Fruit fly (Drosophila melanogaster) whole organism, embryonic: ENCODE measurements around the gene CG43339.
A peak's percentile ranks its signal among the peaks of the same experiment; 100 is the strongest.

ENCODE experiments used
- Antp ChIP-seq: fragments of 200-800 bp; sonication (Bioruptor generic); optimal IDR thresholded peaks from 3 replicates; lab custom pipeline; 2016; ENCODE audit warnings: missing biosample characterization, missing genetic modification characterization
- CG10209 ChIP-seq: fragments of 200-800 bp; sonication (Bioruptor generic); optimal IDR thresholded peaks from 3 replicates; lab custom pipeline; 2017; ENCODE audit warnings: missing biosample characterization, mild to moderate bottlenecking, missing genetic modification characterization, missing genetic modification reagents
- CG10321 ChIP-seq: fragments of 200-800 bp; sonication (Bioruptor generic); IDR thresholded peaks from 2 replicates; pipeline ENCODE4 v1.3.6; 2022; ENCODE audit warnings: missing biosample characterization, missing genetic modification characterization
- CG13287 ChIP-seq: fragments of 200-800 bp; sonication (Bioruptor generic); IDR thresholded peaks from 2 replicates; pipeline ENCODE4 v1.3.6; 2022; ENCODE audit warnings: missing biosample characterization, missing genetic modification characterization; ENCODE audit not compliant: partially characterized antibody
- CG13894 ChIP-seq: fragments of 200-800 bp; sonication (Bioruptor generic); optimal IDR thresholded peaks from 3 replicates; lab custom pipeline; 2018; ENCODE audit warnings: missing biosample characterization, mild to moderate bottlenecking, missing genetic modification characterization, moderate library complexity
- CG14860 ChIP-seq: fragments of 200-800 bp; sonication (Bioruptor generic); IDR thresholded peaks from 3 replicates; pipeline ENCODE4 v1.3.6; 2022; ENCODE audit warnings: missing biosample characterization, missing genetic modification characterization; ENCODE audit not compliant: partially characterized antibody
- CG14965 ChIP-seq: fragments of 200-800 bp; sonication (Bioruptor generic); optimal IDR thresholded peaks from 2 replicates; lab custom pipeline; 2016; ENCODE audit warnings: missing biosample characterization, missing genetic modification characterization, borderline replicate concordance
- CG15696 ChIP-seq: fragments of 200-800 bp; sonication (Bioruptor generic); optimal IDR thresholded peaks from 2 replicates; lab custom pipeline; 2019; ENCODE audit warnings: missing biosample characterization, mild to moderate bottlenecking, missing genetic modification characterization, moderate library complexity
- CG17612 ChIP-seq: fragments of 200-800 bp; sonication (Bioruptor generic); IDR thresholded peaks from 2 replicates; pipeline ENCODE4 v1.3.6; 2022; ENCODE audit warnings: missing biosample characterization, missing genetic modification characterization
- CG2116 ChIP-seq: fragments of 200-800 bp; sonication (Bioruptor generic); optimal IDR thresholded peaks from 3 replicates; lab custom pipeline; 2018; ENCODE audit warnings: missing biosample characterization, mild to moderate bottlenecking, missing genetic modification characterization
- CG2202 ChIP-seq: fragments of 200-800 bp; sonication (Bioruptor generic); optimal IDR thresholded peaks from 2 replicates; lab custom pipeline; 2018; ENCODE audit warnings: missing biosample characterization, mild to moderate bottlenecking, missing genetic modification characterization
- CG2678 ChIP-seq: fragments of 200-800 bp; sonication (Bioruptor generic); optimal IDR thresholded peaks from 3 replicates; lab custom pipeline; 2019; ENCODE audit warnings: missing biosample characterization, mild to moderate bottlenecking, missing genetic modification characterization, moderate library complexity
- CG31365 ChIP-seq: fragments of 200-800 bp; sonication (Bioruptor generic); optimal IDR thresholded peaks from 2 replicates; lab custom pipeline; 2018; ENCODE audit warnings: missing biosample characterization, mild to moderate bottlenecking, missing genetic modification characterization
- CG32532 ChIP-seq: fragments of 200-800 bp; sonication (Bioruptor generic); IDR thresholded peaks from 2 replicates; pipeline ENCODE4 v1.3.6; 2022; ENCODE audit warnings: missing biosample characterization, missing genetic modification characterization
- CG33557 ChIP-seq: fragments of 200-800 bp; sonication (Bioruptor generic); optimal IDR thresholded peaks from 2 replicates; lab custom pipeline; 2019; ENCODE audit warnings: missing biosample characterization, mild to moderate bottlenecking, missing genetic modification characterization, moderate library complexity
- CG6654 ChIP-seq: fragments of 200-800 bp; sonication (Bioruptor generic); optimal IDR thresholded peaks from 2 replicates; lab custom pipeline; 2017; ENCODE audit warnings: missing biosample characterization, mild to moderate bottlenecking, missing genetic modification characterization
- CG8388 ChIP-seq: fragments of 200-800 bp; sonication (Bioruptor generic); optimal IDR thresholded peaks from 2 replicates; lab custom pipeline; 2019; ENCODE audit warnings: missing biosample characterization, mild to moderate bottlenecking, missing genetic modification characterization, moderate library complexity
- CG8478 ChIP-seq: fragments of >200 bp; optimal IDR thresholded peaks from 2 replicates; lab custom pipeline; 2018
- CG8924 ChIP-seq: fragments of 200-800 bp; optimal IDR thresholded peaks from 3 replicates; lab custom pipeline; 2019; ENCODE audit warnings: missing biosample characterization, mild to moderate bottlenecking, missing genetic modification characterization, moderate library complexity
- CG9727 ChIP-seq: fragments of 200-800 bp; sonication (Bioruptor generic); optimal IDR thresholded peaks from 3 replicates; lab custom pipeline; 2017; ENCODE audit warnings: missing biosample characterization, mild to moderate bottlenecking, missing genetic modification characterization
- Dek ChIP-seq: fragments of 200-800 bp; sonication (Bioruptor generic); optimal IDR thresholded peaks from 3 replicates; lab custom pipeline; 2019; ENCODE audit warnings: missing biosample characterization, mild to moderate bottlenecking, missing genetic modification characterization, moderate library complexity
- Fer2 ChIP-seq: fragments of 200-800 bp; sonication (Bioruptor generic); optimal IDR thresholded peaks from 2 replicates; lab custom pipeline; 2018; ENCODE audit warnings: missing biosample characterization, mild to moderate bottlenecking, missing genetic modification characterization, moderate library complexity
- Hr39 ChIP-seq: fragments of >200 bp; optimal IDR thresholded peaks from 2 replicates; lab custom pipeline; 2017
- Hr51 ChIP-seq, 2 experiments: fragments of 200-800 bp; sonication (Bioruptor generic); optimal IDR thresholded peaks; 2 replicates in 1 of 2; 3 replicates in 1 of 2; lab custom pipeline; 2016 to 2018; ENCODE audit warnings: missing biosample characterization in 2 of 2, missing genetic modification characterization in 2 of 2, mild to moderate bottlenecking in 1 of 2, moderate library complexity in 1 of 2
- Hr78 ChIP-seq, 2 experiments: fragments of 200-800 bp in 1 of 2; fragments of >200 bp in 1 of 2; sonication (Bioruptor generic) in 1 of 2; optimal IDR thresholded peaks; 2 replicates each; lab custom pipeline; 2017 to 2019; ENCODE audit warnings: missing biosample characterization in 2 of 2, missing genetic modification characterization in 2 of 2, mild to moderate bottlenecking in 1 of 2, moderate library complexity in 1 of 2
- Hsf ChIP-seq: fragments of 200-800 bp; sonication (Bioruptor generic); optimal IDR thresholded peaks from 3 replicates; lab custom pipeline; 2016; ENCODE audit warnings: missing biosample characterization, missing genetic modification characterization
- MTF-1 ChIP-seq: fragments of 200-800 bp; sonication (Bioruptor generic); optimal IDR thresholded peaks from 2 replicates; lab custom pipeline; 2018; ENCODE audit warnings: missing biosample characterization, mild to moderate bottlenecking, missing genetic modification characterization, borderline replicate concordance
- Nf-YA ChIP-seq: fragments of 200-800 bp; sonication (Bioruptor generic); IDR thresholded peaks from 2 replicates; pipeline ENCODE4 v1.3.6; 2022; ENCODE audit warnings: missing biosample characterization, missing genetic modification characterization
- Oaz ChIP-seq: fragments of 200-800 bp; sonication (Bioruptor generic); IDR thresholded peaks from 2 replicates; pipeline ENCODE4 v1.3.6; 2022; ENCODE audit warnings: missing biosample characterization, missing genetic modification characterization
- Vsx1 ChIP-seq: fragments of 200-800 bp; sonication (Bioruptor generic); optimal IDR thresholded peaks from 2 replicates; lab custom pipeline; 2017; ENCODE audit warnings: missing biosample characterization, mild to moderate bottlenecking, missing genetic modification characterization, missing genetic modification reagents
- ara ChIP-seq: fragments of 200-800 bp; sonication (Bioruptor generic); IDR thresholded peaks from 2 replicates; pipeline ENCODE4 v1.3.6; 2022; ENCODE audit warnings: missing biosample characterization, missing genetic modification characterization
- az2 ChIP-seq: fragments of 200-800 bp; sonication (Bioruptor generic); optimal IDR thresholded peaks from 3 replicates; lab custom pipeline; 2016; ENCODE audit warnings: missing biosample characterization, missing genetic modification characterization
- bab2 ChIP-seq: fragments of 200-800 bp; sonication (Bioruptor generic); optimal IDR thresholded peaks from 2 replicates; lab custom pipeline; 2016; ENCODE audit warnings: missing biosample characterization, missing genetic modification characterization
- bowl ChIP-seq: fragments of 200-800 bp; sonication (Bioruptor generic); IDR thresholded peaks from 2 replicates; pipeline ENCODE4 v1.3.6; 2022; ENCODE audit warnings: missing biosample characterization, missing genetic modification characterization
- cg ChIP-seq: fragments of 200-800 bp; sonication (Bioruptor generic); optimal IDR thresholded peaks from 3 replicates; lab custom pipeline; 2019; ENCODE audit warnings: missing biosample characterization, mild to moderate bottlenecking, missing genetic modification characterization, moderate library complexity
- croc ChIP-seq: fragments of 200-800 bp; sonication (Bioruptor generic); conservative IDR thresholded peaks from 3 replicates; pipeline ENCODE4 v1.3.6; 2022; ENCODE audit warnings: missing biosample characterization, missing genetic modification characterization
- fd64A ChIP-seq: fragments of 200-800 bp; sonication (Bioruptor generic); optimal IDR thresholded peaks from 3 replicates; lab custom pipeline; 2018; ENCODE audit warnings: missing biosample characterization, mild to moderate bottlenecking, missing genetic modification characterization
- hbn ChIP-seq: fragments of 200-800 bp; sonication (Bioruptor generic); IDR thresholded peaks from 2 replicates; pipeline ENCODE4 v1.3.6; 2022; ENCODE audit warnings: missing biosample characterization, missing genetic modification characterization; ENCODE audit not compliant: partially characterized antibody
- kah ChIP-seq: fragments of 200-800 bp; sonication (Bioruptor generic); optimal IDR thresholded peaks from 2 replicates; lab custom pipeline; 2018; ENCODE audit warnings: missing biosample characterization, mild to moderate bottlenecking, missing genetic modification characterization
- maf-S ChIP-seq: fragments of 200-800 bp; sonication (Bioruptor generic); optimal IDR thresholded peaks from 2 replicates; lab custom pipeline; 2016; ENCODE audit warnings: missing biosample characterization, missing genetic modification characterization
- org-1 ChIP-seq: fragments of 200-800 bp; sonication (Bioruptor generic); optimal IDR thresholded peaks from 2 replicates; lab custom pipeline; 2017; ENCODE audit warnings: missing biosample characterization, missing genetic modification characterization
- p53 ChIP-seq: fragments of 200-800 bp; sonication (Bioruptor generic); optimal IDR thresholded peaks from 2 replicates; lab custom pipeline; 2016; ENCODE audit warnings: missing biosample characterization, missing genetic modification characterization
- pita ChIP-seq: fragments of 200-800 bp; sonication (Bioruptor generic); optimal IDR thresholded peaks from 2 replicates; lab custom pipeline; 2017; ENCODE audit warnings: missing biosample characterization, mild to moderate bottlenecking, missing genetic modification characterization
- pnt ChIP-seq: fragments of 200-800 bp; sonication (Bioruptor generic); optimal IDR thresholded peaks from 3 replicates; lab custom pipeline; 2016; ENCODE audit warnings: missing biosample characterization, missing genetic modification characterization
- sd ChIP-seq: fragments of 200-800 bp; sonication (Bioruptor generic); optimal IDR thresholded peaks from 3 replicates; lab custom pipeline; 2018; ENCODE audit warnings: missing biosample characterization, mild to moderate bottlenecking, missing genetic modification characterization, moderate library complexity
- sug ChIP-seq: fragments of 200-800 bp; optimal IDR thresholded peaks from 2 replicates; lab custom pipeline; 2019; ENCODE audit warnings: missing biosample characterization, mild to moderate bottlenecking, missing genetic modification characterization, moderate library complexity
- trem ChIP-seq: fragments of 200-800 bp; optimal IDR thresholded peaks from 3 replicates; lab custom pipeline; 2019; ENCODE audit warnings: missing biosample characterization, mild to moderate bottlenecking, missing genetic modification characterization, moderate library complexity
- wek ChIP-seq: fragments of 200-800 bp; sonication (Bioruptor generic); optimal IDR thresholded peaks from 3 replicates; lab custom pipeline; 2018; ENCODE audit warnings: missing biosample characterization, mild to moderate bottlenecking, missing genetic modification characterization, moderate library complexity
- zf30C ChIP-seq: fragments of 200-800 bp; sonication (Bioruptor generic); optimal IDR thresholded peaks from 3 replicates; lab custom pipeline; 2018; ENCODE audit warnings: missing biosample characterization, mild to moderate bottlenecking, missing genetic modification characterization
- zfh2 ChIP-seq: fragments of 200-800 bp; sonication (Bioruptor generic); optimal IDR thresholded peaks from 2 replicates; lab custom pipeline; 2016; ENCODE audit warnings: missing biosample characterization, missing genetic modification characterization

The CG43339 gene

dm6 chr2L:18705617-18706046 lies 32.5 kb upstream of the CG43339 start, which contains the start of gene Jwa (continued):
- TF ChIP-seq bowl (GFP tag; lab: Robert Waterston, UW), result peak; percentile 90
- TF ChIP-seq Nf-YA, result peak; percentile 67
- peak; percentile 92 for TF ChIP-seq maf-S (GFP tag; lab: Kevin White, UChicago)
- TF ChIP-seq CG31365 (tag; lab: Kevin White, UChicago), result no peak
- TF ChIP-seq sd (tag; lab: Kevin White, UChicago), result peak; percentile 85
- TF ChIP-seq cg (GFP tag; lab: Kevin White, UChicago), result no peak
- TF ChIP-seq zfh2, result peak; percentile 97
- peak; percentile 37 for TF ChIP-seq CG6654
- TF ChIP-seq kah (GFP tag; lab: Kevin White, UChicago), result no peak
- peak; percentile 81 for TF ChIP-seq CG9727
- TF ChIP-seq CG17612 (GFP tag; lab: Robert Waterston, UW), result peak; percentile 83
- no peak for TF ChIP-seq pita (GFP tag; lab: Kevin White, UChicago)
- TF ChIP-seq CG33557 (GFP tag; lab: Kevin White, UChicago), result peak; percentile 91
- TF ChIP-seq CG14965 (GFP tag; lab: Kevin White, UChicago), result no peak
- TF ChIP-seq hbn (GFP tag; lab: Robert Waterston, UW), result peak; percentile 100
- peak; percentile 92 for TF ChIP-seq CG32532
- TF ChIP-seq Hsf (GFP tag; lab: Kevin White, UChicago), result peak; percentile 98
- TF ChIP-seq ara, result peak; percentile 84
- no peak for TF ChIP-seq Hr78 (GFP tag; optimal IDR thresholded peaks at IDR 0.05; lab: Kevin White, UChicago)
- peak; percentile 79 for TF ChIP-seq trem (tag; lab: Kevin White, UChicago)
- TF ChIP-seq Antp (GFP tag; lab: Kevin White, UChicago), result peak; percentile 94
- TF ChIP-seq sug (tag; lab: Kevin White, UChicago), result peak; percentile 91
- TF ChIP-seq CG10321 (GFP tag; lab: Robert Waterston, UW), result peak; percentile 36; the same call in 1 of the 2 replicates
- TF ChIP-seq croc (GFP tag; lab: Robert Waterston, UW), result peak; percentile 87
- TF ChIP-seq CG14860 (GFP tag; lab: Robert Waterston, UW), result peak; percentile 100
- TF ChIP-seq Oaz (GFP tag; lab: Robert Waterston, UW), result peak; percentile 81
- TF ChIP-seq Hr39 (lab: Kevin White, UChicago), result no peak
- TF ChIP-seq fd64A (GFP tag; lab: Kevin White, UChicago), result no peak
- peak; percentile 85 for TF ChIP-seq CG13894 (tag; lab: Kevin White, UChicago)
- peak; percentile 98 for TF ChIP-seq az2 (GFP tag; lab: Kevin White, UChicago)
- peak; percentile 100 for TF ChIP-seq CG13287 (GFP tag; lab: Robert Waterston, UW)
- TF ChIP-seq pnt (GFP tag; lab: Kevin White, UChicago), result peak; percentile 91
- TF ChIP-seq zf30C (GFP tag; lab: Kevin White, UChicago), result no peak
- peak; percentile 95 for TF ChIP-seq Dek (tag; lab: Kevin White, UChicago)
- peak; percentile 91 for TF ChIP-seq CG2202 (tag; lab: Kevin White, UChicago)
- TF ChIP-seq Hr51 (GFP tag; optimal IDR thresholded peaks at IDR 0.05; lab: Kevin White, UChicago), result peak; percentile 86 to 90
- peak; percentile 96 for TF ChIP-seq bab2
- peak; percentile 93 for TF ChIP-seq CG8924 (tag; lab: Kevin White, UChicago)
- TF ChIP-seq Vsx1 (GFP tag; lab: Kevin White, UChicago), result peak; percentile 81
- peak; percentile 95 for TF ChIP-seq CG10209 (GFP tag; lab: Kevin White, UChicago)
- TF ChIP-seq CG2116 (GFP tag; lab: Kevin White, UChicago), result peak; percentile 81
- peak; percentile 70 for TF ChIP-seq Fer2 (tag; lab: Kevin White, UChicago)
- peak; percentile 68 for TF ChIP-seq CG8388 (GFP tag; lab: Kevin White, UChicago)
- no peak for TF ChIP-seq MTF-1 (GFP tag; lab: Kevin White, UChicago)
- TF ChIP-seq wek (GFP tag; lab: Kevin White, UChicago), result no peak
- no peak for TF ChIP-seq CG8478 (lab: Kevin White, UChicago)
- TF ChIP-seq CG15696 (tag; lab: Kevin White, UChicago), result peak; percentile 84
- TF ChIP-seq p53 (GFP tag; lab: Kevin White, UChicago), result peak; percentile 40
- TF ChIP-seq CG2678 (tag; lab: Kevin White, UChicago), result peak; percentile 85
- peak; percentile 87 for TF ChIP-seq org-1 (GFP tag; lab: Kevin White, UChicago)
